Worm (Caenorhabditis elegans): ENCODE data around the gene dpy-8.

DNA sequence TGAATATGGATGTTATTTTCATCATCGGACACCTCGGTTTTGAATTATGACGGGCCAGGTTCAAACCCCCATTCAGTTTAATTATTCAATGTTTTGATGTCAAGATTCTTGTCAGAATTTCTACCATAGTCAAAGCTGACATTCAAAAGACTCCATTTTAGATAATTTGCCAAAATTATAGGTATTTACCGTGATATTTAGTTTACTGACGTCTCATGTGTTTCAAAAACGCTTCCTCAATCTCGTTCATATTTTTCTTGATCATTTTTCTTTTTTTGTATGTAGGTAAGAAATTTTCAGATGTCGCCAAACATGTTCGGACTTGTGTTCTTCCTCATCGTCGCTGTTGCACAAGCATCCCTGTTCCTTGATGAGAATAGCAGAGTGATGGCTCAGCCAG is 12.5 kb upstream of the dpy-8 start, which contains the start of gene EGAP5.1:
- TF ChIP-seq F23B12.7 (tag; optimal IDR thresholded peaks at IDR 0.05; ENCODE audit: insufficient read depth) (no peak), nhr-120 (GFP tag; IDR thresholded peaks at IDR 0.05) (no peak), Y67H2A.10 (GFP tag; conservative IDR thresholded peaks at IDR 0.05) (no peak), attf-6 (GFP tag; IDR thresholded peaks at IDR 0.05) (no peak), dpl-1 (GFP tag; optimal IDR thresholded peaks at IDR 0.05) (no peak), mes-4 (tag; optimal IDR thresholded peaks at IDR 0.05) (no peak), tbp1 (GFP tag; optimal IDR thresholded peaks at IDR 0.05) (no peak), snpc-1.3 (tag; optimal IDR thresholded peaks at IDR 0.05; ENCODE audit: insufficient read depth) (no peak), ztf-25 (GFP tag; IDR thresholded peaks at IDR 0.05) (no peak), ets-4 (GFP tag; optimal IDR thresholded peaks at IDR 0.05) (no peak), B0336.3 (GFP tag; IDR thresholded peaks at IDR 0.05) (no peak), sdz-38 (tag; optimal IDR thresholded peaks at IDR 0.05) (no peak)

Data from whole organism, young adult.